Worm (Caenorhabditis elegans): Measurements from ENCODE around the gene K08H2.2.

- TF ChIP-seq ZK546.5 (tag; optimal IDR thresholded peaks at IDR 0.05) (no peak), dmd-8 (GFP tag; IDR thresholded peaks at IDR 0.05) (no peak), ztf-11 (tag; optimal IDR thresholded peaks at IDR 0.05) (no peak), fkh-10 (GFP tag; optimal IDR thresholded peaks at IDR 0.05) (no peak), unc-39 (tag; optimal IDR thresholded peaks at IDR 0.05) (no peak), php-3 (GFP tag; IDR thresholded peaks at IDR 0.05) (no peak), R02D3.7 (tag; optimal IDR thresholded peaks at IDR 0.05) (no peak), dmd-9 (GFP tag; IDR thresholded peaks at IDR 0.05) (no peak), dmd-6 (GFP tag; IDR thresholded peaks at IDR 0.05) (no peak), nhr-77 (tag; optimal IDR thresholded peaks at IDR 0.05) (no peak), ama-1 (optimal IDR thresholded peaks at IDR 0.05) (no peak), tag-97 (GFP tag; IDR thresholded peaks at IDR 0.05) (no peak)
Observed at ce11 chrX:13190912-13191311, 43.9 kb downstream of the K08H2.2 start, which contains the start of gene gpa-6.

All from whole organism, L4 larva.